Fruit fly (Drosophila melanogaster) whole organism, embryonic: ENCODE data around the gene Bet1.

Experiments
- Antp ChIP-seq: fragments of 200-800 bp; sonication (Bioruptor generic); optimal IDR thresholded peaks from 3 replicates; lab custom pipeline; 2016; ENCODE audit warnings: missing biosample characterization, missing genetic modification characterization
- CG10147 ChIP-seq: fragments of 200-800 bp; sonication (Bioruptor generic); optimal IDR thresholded peaks from 2 replicates; lab custom pipeline; 2019; ENCODE audit warnings: missing biosample characterization, mild to moderate bottlenecking, missing genetic modification characterization, moderate library complexity
- CG11504 ChIP-seq: fragments of 200-800 bp; sonication (Bioruptor generic); optimal IDR thresholded peaks from 3 replicates; lab custom pipeline; 2019; ENCODE audit warnings: missing biosample characterization, mild to moderate bottlenecking, missing genetic modification characterization, moderate library complexity
- CG12299 ChIP-seq: fragments of 200-800 bp; sonication (Bioruptor generic); optimal IDR thresholded peaks from 2 replicates; lab custom pipeline; 2018; ENCODE audit warnings: missing biosample characterization, mild to moderate bottlenecking, missing genetic modification characterization
- CG13287 ChIP-seq: fragments of 200-800 bp; sonication (Bioruptor generic); IDR thresholded peaks from 2 replicates; pipeline ENCODE4 v1.3.6; 2022; ENCODE audit warnings: missing biosample characterization, missing genetic modification characterization; ENCODE audit not compliant: partially characterized antibody
- CG13624 ChIP-seq: fragments of 200-800 bp; sonication (Bioruptor generic); optimal IDR thresholded peaks from 2 replicates; lab custom pipeline; 2016; ENCODE audit warnings: missing biosample characterization, missing genetic modification characterization
- CG17186 ChIP-seq: fragments of 200-800 bp; sonication (Bioruptor generic); optimal IDR thresholded peaks from 3 replicates; lab custom pipeline; 2017; ENCODE audit warnings: missing biosample characterization, missing genetic modification reagents, missing genetic modification characterization
- CG17359 ChIP-seq: fragments of 200-800 bp; sonication (Bioruptor generic); optimal IDR thresholded peaks from 3 replicates; lab custom pipeline; 2018; ENCODE audit warnings: missing biosample characterization, mild to moderate bottlenecking, missing genetic modification characterization, moderate library complexity
- CG17802 ChIP-seq: fragments of 200-800 bp; sonication (Bioruptor generic); optimal IDR thresholded peaks from 2 replicates; lab custom pipeline; 2018; ENCODE audit warnings: missing biosample characterization, mild to moderate bottlenecking, missing genetic modification characterization, moderate library complexity
- CG2875 ChIP-seq: fragments of 200-800 bp; sonication (Bioruptor generic); optimal IDR thresholded peaks from 2 replicates; lab custom pipeline; 2017; ENCODE audit warnings: missing biosample characterization, mild to moderate bottlenecking, missing genetic modification characterization, missing genetic modification reagents
- CG33213 ChIP-seq: fragments of 200-800 bp; sonication (Bioruptor generic); optimal IDR thresholded peaks from 3 replicates; lab custom pipeline; 2016; ENCODE audit warnings: missing biosample characterization, missing genetic modification characterization
- CG3726 ChIP-seq: fragments of 200-800 bp; sonication (Bioruptor generic); IDR thresholded peaks from 3 replicates; pipeline ENCODE4, ENCODE4 v1.3.6; 2022; ENCODE audit warnings: missing biosample characterization, missing genetic modification characterization
- CG3995 ChIP-seq: fragments of 200-800 bp; sonication (Bioruptor generic); optimal IDR thresholded peaks from 3 replicates; lab custom pipeline; 2016; ENCODE audit warnings: missing biosample characterization, missing genetic modification characterization
- CG5245 ChIP-seq: fragments of 200-800 bp; sonication (Bioruptor generic); optimal IDR thresholded peaks from 3 replicates; lab custom pipeline; 2016; ENCODE audit warnings: missing biosample characterization, missing genetic modification characterization
- CG6813 ChIP-seq: fragments of 200-800 bp; sonication (Bioruptor generic); optimal IDR thresholded peaks from 2 replicates; lab custom pipeline; 2017; ENCODE audit warnings: missing biosample characterization, missing genetic modification characterization, mild to moderate bottlenecking, moderate library complexity, missing genetic modification reagents
- CG7786 ChIP-seq: fragments of 200-800 bp; sonication (Bioruptor generic); optimal IDR thresholded peaks from 2 replicates; lab custom pipeline; 2016; ENCODE audit warnings: missing biosample characterization, missing genetic modification characterization
- CG8359 ChIP-seq: fragments of 200-800 bp; sonication (Bioruptor generic); optimal IDR thresholded peaks from 2 replicates; lab custom pipeline; 2017; ENCODE audit warnings: missing biosample characterization, mild to moderate bottlenecking, missing genetic modification characterization, borderline replicate concordance
- CG9727 ChIP-seq: fragments of 200-800 bp; sonication (Bioruptor generic); optimal IDR thresholded peaks from 3 replicates; lab custom pipeline; 2017; ENCODE audit warnings: missing biosample characterization, mild to moderate bottlenecking, missing genetic modification characterization
- D19A ChIP-seq: fragments of 200-800 bp; optimal IDR thresholded peaks from 3 replicates; lab custom pipeline; 2019; ENCODE audit warnings: missing biosample characterization, mild to moderate bottlenecking, missing genetic modification characterization, moderate library complexity
- Elba2 ChIP-seq: fragments of 200-800 bp; sonication (Bioruptor generic); optimal IDR thresholded peaks from 3 replicates; lab custom pipeline; 2016; ENCODE audit warnings: missing biosample characterization, missing genetic modification characterization
- Fer2 ChIP-seq: fragments of 200-800 bp; sonication (Bioruptor generic); optimal IDR thresholded peaks from 2 replicates; lab custom pipeline; 2018; ENCODE audit warnings: missing biosample characterization, mild to moderate bottlenecking, missing genetic modification characterization, moderate library complexity
- GATAe ChIP-seq: fragments of 200-800 bp; sonication (Bioruptor generic); conservative IDR thresholded peaks from 2 replicates; pipeline ENCODE4 v1.3.6; 2022; ENCODE audit warnings: missing biosample characterization, missing genetic modification characterization
- Meics ChIP-seq: fragments of 200-800 bp; sonication (Bioruptor generic); optimal IDR thresholded peaks from 2 replicates; lab custom pipeline; 2017; ENCODE audit warnings: missing biosample characterization, mild to moderate bottlenecking, missing genetic modification characterization
- Nf-YA ChIP-seq: fragments of 200-800 bp; sonication (Bioruptor generic); IDR thresholded peaks from 2 replicates; pipeline ENCODE4 v1.3.6; 2022; ENCODE audit warnings: missing biosample characterization, missing genetic modification characterization
- Trl ChIP-seq, 3 experiments: fragments of >200 bp in 2 of 3; fragments of 200-800 bp in 1 of 3; sonication (Bioruptor generic) in 1 of 3; optimal IDR thresholded peaks; 2 replicates in 1 of 3; 3 replicates in 2 of 3; lab custom pipeline; 2016 to 2017; ENCODE audit warnings: missing biosample characterization in 1 of 3, missing genetic modification characterization in 1 of 3
- ac ChIP-seq: fragments of 200-800 bp; sonication (Bioruptor generic); optimal IDR thresholded peaks from 3 replicates; lab custom pipeline; 2017; ENCODE audit warnings: missing biosample characterization, mild to moderate bottlenecking, missing genetic modification characterization
- ato ChIP-seq: fragments of 200-800 bp; sonication (Bioruptor generic); IDR thresholded peaks from 2 replicates; pipeline ENCODE4 v1.3.6; 2022; ENCODE audit warnings: missing biosample characterization, missing genetic modification characterization; ENCODE audit not compliant: partially characterized antibody
- br ChIP-seq: fragments of >200 bp; optimal IDR thresholded peaks from 2 replicates; lab custom pipeline; 2017
- chn ChIP-seq: fragments of 200-800 bp; sonication (Bioruptor generic); optimal IDR thresholded peaks from 2 replicates; lab custom pipeline; 2016; ENCODE audit warnings: missing biosample characterization, missing genetic modification characterization
- corto ChIP-seq: fragments of 200-800 bp; sonication (Bioruptor generic); optimal IDR thresholded peaks from 2 replicates; lab custom pipeline; 2016; ENCODE audit warnings: missing biosample characterization, mild to moderate bottlenecking, missing genetic modification characterization, moderate library complexity
- fd102C ChIP-seq: fragments of 200-800 bp; sonication (Bioruptor generic); optimal IDR thresholded peaks from 2 replicates; lab custom pipeline; 2018; ENCODE audit warnings: missing biosample characterization, mild to moderate bottlenecking, missing genetic modification characterization, moderate library complexity
- fd96Cb ChIP-seq: fragments of 200-800 bp; sonication (Bioruptor generic); optimal IDR thresholded peaks from 2 replicates; lab custom pipeline; 2018; ENCODE audit warnings: missing biosample characterization, mild to moderate bottlenecking, missing genetic modification characterization, moderate library complexity
- grau ChIP-seq: fragments of 200-800 bp; optimal IDR thresholded peaks from 3 replicates; lab custom pipeline; 2019; ENCODE audit warnings: missing biosample characterization, mild to moderate bottlenecking, missing genetic modification characterization, moderate library complexity
- gt ChIP-seq: fragments of 200-800 bp; sonication (Bioruptor generic); IDR thresholded peaks from 2 replicates; pipeline ENCODE4 v1.3.6; 2022; ENCODE audit warnings: missing biosample characterization, missing genetic modification characterization
- h ChIP-seq: fragments of >200 bp; optimal IDR thresholded peaks from 2 replicates; lab custom pipeline; 2017
- hb ChIP-seq: fragments of 200-800 bp; sonication (Bioruptor generic); IDR thresholded peaks from 3 replicates; pipeline ENCODE4 v1.3.6; 2022; ENCODE audit warnings: missing biosample characterization, missing genetic modification characterization; ENCODE audit not compliant: partially characterized antibody
- jigr1 ChIP-seq: fragments of 200-800 bp; sonication (Bioruptor generic); IDR thresholded peaks from 3 replicates; pipeline ENCODE4 v1.3.6; 2022; ENCODE audit warnings: missing biosample characterization, missing genetic modification characterization
- kah ChIP-seq: fragments of 200-800 bp; sonication (Bioruptor generic); optimal IDR thresholded peaks from 2 replicates; lab custom pipeline; 2018; ENCODE audit warnings: missing biosample characterization, mild to moderate bottlenecking, missing genetic modification characterization
- nau ChIP-seq: fragments of 200-800 bp; sonication (Bioruptor generic); optimal IDR thresholded peaks from 3 replicates; lab custom pipeline; 2017; ENCODE audit warnings: missing biosample characterization, mild to moderate bottlenecking, missing genetic modification characterization, missing genetic modification reagents
- nerfin-1 ChIP-seq: fragments of 200-800 bp; sonication (Bioruptor generic); optimal IDR thresholded peaks from 3 replicates; lab custom pipeline; 2019; ENCODE audit warnings: missing biosample characterization, mild to moderate bottlenecking, missing genetic modification characterization, moderate library complexity
- org-1 ChIP-seq: fragments of 200-800 bp; sonication (Bioruptor generic); optimal IDR thresholded peaks from 2 replicates; lab custom pipeline; 2017; ENCODE audit warnings: missing biosample characterization, missing genetic modification characterization
- peb ChIP-seq: fragments of 200-800 bp; sonication (Bioruptor generic); IDR thresholded peaks from 2 replicates; pipeline ENCODE4 v1.3.6; 2022; ENCODE audit warnings: missing biosample characterization, missing genetic modification characterization
- prd ChIP-seq, 3 experiments: fragments of >200 bp in 2 of 3; fragments of 200-800 bp in 1 of 3; sonication (Bioruptor generic) in 1 of 3; optimal IDR thresholded peaks in 2 of 3; IDR thresholded peaks in 1 of 3; 2 replicates in 2 of 3; 3 replicates in 1 of 3; pipeline versions ENCODE4 v1.3.6 to Lab custom; 2017 to 2022; ENCODE audit warnings: missing biosample characterization in 1 of 3, missing genetic modification characterization in 1 of 3
- pum ChIP-seq: fragments of 200-800 bp; sonication (Bioruptor generic); optimal IDR thresholded peaks from 2 replicates; lab custom pipeline; 2016; ENCODE audit warnings: missing biosample characterization, missing genetic modification characterization
- rib ChIP-seq: fragments of 200-800 bp; sonication (Bioruptor generic); IDR thresholded peaks from 2 replicates; pipeline ENCODE4 v1.3.6; 2022; ENCODE audit warnings: missing biosample characterization, missing genetic modification characterization
- run ChIP-seq: fragments of 200-800 bp; sonication (Bioruptor generic); optimal IDR thresholded peaks from 3 replicates; lab custom pipeline; 2018; ENCODE audit warnings: missing biosample characterization, mild to moderate bottlenecking, missing genetic modification characterization
- salm ChIP-seq: fragments of 200-800 bp; sonication (Bioruptor generic); optimal IDR thresholded peaks from 2 replicates; lab custom pipeline; 2018; ENCODE audit warnings: missing biosample characterization, mild to moderate bottlenecking, missing genetic modification characterization
- vnd ChIP-seq: fragments of 200-800 bp; sonication (Bioruptor generic); IDR thresholded peaks from 3 replicates; pipeline ENCODE4 v1.3.6; 2022; ENCODE audit warnings: missing biosample characterization, missing genetic modification characterization; ENCODE audit not compliant: partially characterized antibody
- wdn ChIP-seq: fragments of 200-800 bp; sonication (Bioruptor generic); IDR thresholded peaks from 2 replicates; pipeline ENCODE4 v1.3.6; 2022; ENCODE audit warnings: missing biosample characterization, missing genetic modification characterization
- yki ChIP-seq: fragments of >200 bp; optimal IDR thresholded peaks from 3 replicates; lab custom pipeline; 2018
- zf30C ChIP-seq: fragments of 200-800 bp; sonication (Bioruptor generic); optimal IDR thresholded peaks from 3 replicates; lab custom pipeline; 2018; ENCODE audit warnings: missing biosample characterization, mild to moderate bottlenecking, missing genetic modification characterization

Bet1 gene

dm6 chr3L:19264141-19264487 lies 2.9 kb downstream of the Bet1 start, which contains the start of gene Max (continued):
- TF ChIP-seq CG11504, result peak; percentile 80
- TF ChIP-seq CG17359 (tag; lab: Kevin White, UChicago), result peak; percentile 71
- TF ChIP-seq CG17186, result peak; percentile 24
- no peak for TF ChIP-seq zf30C
- peak; percentile 61 for TF ChIP-seq CG12299 (tag; lab: Kevin White, UChicago)
- no peak for TF ChIP-seq jigr1 (GFP tag; lab: Robert Waterston, UW)
- peak; percentile 66 for TF ChIP-seq D19A (tag; lab: Kevin White, UChicago)
- peak; percentile 59 for TF ChIP-seq salm (tag; lab: Kevin White, UChicago)
- no peak for TF ChIP-seq hb (GFP tag; lab: Robert Waterston, UW)
- TF ChIP-seq nau (GFP tag; lab: Kevin White, UChicago), result no peak
- peak; percentile 40 for TF ChIP-seq CG5245 (GFP tag; lab: Kevin White, UChicago)
- no peak for TF ChIP-seq h
- no peak for TF ChIP-seq prd (optimal IDR thresholded peaks at IDR 0.05; lab: Kevin White, UChicago)
- peak; percentile 77 for TF ChIP-seq prd (GFP tag; IDR thresholded peaks at IDR 0.05; lab: Robert Waterston, UW)
- no peak for TF ChIP-seq GATAe
- peak; percentile 52 for TF ChIP-seq Nf-YA (GFP tag; lab: Robert Waterston, UW)
- TF ChIP-seq yki (lab: Kevin White, UChicago), result no peak
- no peak for TF ChIP-seq CG3726 (GFP tag; lab: Robert Waterston, UW)
- TF ChIP-seq CG8359, result no peak
- no peak for TF ChIP-seq gt (GFP tag; lab: Robert Waterston, UW)
- no peak for TF ChIP-seq pum
- TF ChIP-seq CG7786, result no peak
- peak; percentile 45 for TF ChIP-seq CG6813 (GFP tag; lab: Kevin White, UChicago)
- no peak for TF ChIP-seq Elba2 (GFP tag; lab: Kevin White, UChicago)
- no peak for TF ChIP-seq CG13624
- TF ChIP-seq peb (GFP tag; lab: Robert Waterston, UW), result peak; percentile 54; the same call in 1 of the 2 replicates
- TF ChIP-seq CG2875, result peak; percentile 52
- TF ChIP-seq grau (tag; lab: Kevin White, UChicago), result peak; percentile 77
- TF ChIP-seq ato (GFP tag; lab: Robert Waterston, UW), result no peak
- peak; percentile 58 for TF ChIP-seq CG9727 (GFP tag; lab: Kevin White, UChicago)
- peak; percentile 45 for TF ChIP-seq CG17802 (tag; lab: Kevin White, UChicago)
- peak; percentile 14 for TF ChIP-seq chn (GFP tag; lab: Kevin White, UChicago)
- no peak for TF ChIP-seq fd102C
- TF ChIP-seq Trl (optimal IDR thresholded peaks at IDR 0.05; lab: Kevin White, UChicago), result no peak
- TF ChIP-seq Trl (GFP tag; optimal IDR thresholded peaks at IDR 0.05; lab: Kevin White, UChicago), result no peak
- peak; percentile 52 for TF ChIP-seq Fer2
- TF ChIP-seq nerfin-1 (tag; lab: Kevin White, UChicago), result peak; percentile 28
- TF ChIP-seq wdn (GFP tag; lab: Robert Waterston, UW), result no peak
- peak; percentile 30 for TF ChIP-seq kah
- no peak for TF ChIP-seq Antp (GFP tag; lab: Kevin White, UChicago)
- TF ChIP-seq CG13287, result no peak; the same call in 1 of the 2 replicates
- TF ChIP-seq Meics, result peak; percentile 71
- TF ChIP-seq CG3995 (GFP tag; lab: Kevin White, UChicago), result peak; percentile 46
- TF ChIP-seq org-1 (GFP tag; lab: Kevin White, UChicago), result peak; percentile 7
- peak; percentile 56 for TF ChIP-seq fd96Cb (tag; lab: Kevin White, UChicago)
- TF ChIP-seq vnd (GFP tag; lab: Robert Waterston, UW), result no peak
- no peak for TF ChIP-seq CG10147 (GFP tag; lab: Kevin White, UChicago)
- TF ChIP-seq ac (GFP tag; lab: Kevin White, UChicago), result no peak
- TF ChIP-seq corto (GFP tag; lab: Kevin White, UChicago), result no peak
- TF ChIP-seq br (lab: Kevin White, UChicago), result no peak
- no peak for TF ChIP-seq rib (GFP tag; lab: Robert Waterston, UW)
- peak; percentile 15 for TF ChIP-seq CG33213
- TF ChIP-seq run (tag; lab: Kevin White, UChicago), result no peak
